Worm (Caenorhabditis elegans): ENCODE data around the gene cutl-9.

The cutl-9 gene

ce11 chrII:10675302-10675701 is 53.2 kb downstream of the cutl-9 start, which contains the start of gene ptb-1:
ptb-1 (plus strand) TSS chrII:10675602.
- TF ChIP-seq atf-7 (tag; optimal IDR thresholded peaks at IDR 0.05): no peak
- TF ChIP-seq ztf-25 (GFP tag; IDR thresholded peaks at IDR 0.05): no peak
- no peak for TF ChIP-seq hmg-1.2 (GFP tag; IDR thresholded peaks at IDR 0.05)
- TF ChIP-seq nfya-2 (GFP tag; IDR thresholded peaks at IDR 0.05): no peak
- TF ChIP-seq sea-2 (GFP tag; IDR thresholded peaks at IDR 0.05): no peak
- no peak for TF ChIP-seq F52B5.7 (tag; optimal IDR thresholded peaks at IDR 0.05)
- TF ChIP-seq nhr-27 (tag; optimal IDR thresholded peaks at IDR 0.05): no peak
- no peak for TF ChIP-seq xnd-1 (tag; optimal IDR thresholded peaks at IDR 0.05)
- TF ChIP-seq tlf-1 (GFP tag; optimal IDR thresholded peaks at IDR 0.05): no peak
- no peak for TF ChIP-seq F23B12.7 (tag; optimal IDR thresholded peaks at IDR 0.05; ENCODE audit: insufficient read depth)
- TF ChIP-seq egrh-3 (GFP tag; IDR thresholded peaks at IDR 0.05): no peak
- TF ChIP-seq somi-1 (GFP tag; optimal IDR thresholded peaks at IDR 0.05): no peak
- TF ChIP-seq let-607 (tag; optimal IDR thresholded peaks at IDR 0.05): no peak
- TF ChIP-seq ceh-79 (tag; optimal IDR thresholded peaks at IDR 0.05): no peak
- no peak for TF ChIP-seq Y53G8AR.9 (GFP tag; conservative IDR thresholded peaks at IDR 0.05)
- TF ChIP-seq nhr-179 (tag; optimal IDR thresholded peaks at IDR 0.05): no peak
- TF ChIP-seq lin-40 (tag; optimal IDR thresholded peaks at IDR 0.05): no peak
